Fruit fly (Drosophila melanogaster) whole organism, embryonic: ENCODE measurements around the gene Vps13D.

Source experiments
- CG10274 ChIP-seq: fragments of 200-800 bp; sonication (Bioruptor generic); optimal IDR thresholded peaks from 3 replicates; lab custom pipeline; 2017; ENCODE audit warnings: missing biosample characterization, mild to moderate bottlenecking, missing genetic modification characterization
- CG10979 ChIP-seq: fragments of 200-800 bp; sonication (Bioruptor generic); optimal IDR thresholded peaks from 2 replicates; lab custom pipeline; 2018; ENCODE audit warnings: missing biosample characterization, mild to moderate bottlenecking, missing genetic modification characterization, moderate library complexity
- CG12071 ChIP-seq: fragments of 200-800 bp; sonication (Bioruptor generic); optimal IDR thresholded peaks from 3 replicates; lab custom pipeline; 2018; ENCODE audit warnings: missing biosample characterization, mild to moderate bottlenecking, missing genetic modification characterization
- CG12942 ChIP-seq: fragments of 200-800 bp; sonication (Bioruptor generic); optimal IDR thresholded peaks from 3 replicates; lab custom pipeline; 2016; ENCODE audit warnings: missing biosample characterization, missing genetic modification characterization
- CG14014 ChIP-seq: fragments of 200-800 bp; sonication (Bioruptor generic); IDR thresholded peaks from 2 replicates; pipeline ENCODE4 v1.3.6; 2022; ENCODE audit warnings: missing biosample characterization, missing genetic modification characterization
- CG15011 ChIP-seq: fragments of 200-800 bp; sonication (Bioruptor generic); optimal IDR thresholded peaks from 3 replicates; lab custom pipeline; 2018; ENCODE audit warnings: missing biosample characterization, mild to moderate bottlenecking, missing genetic modification characterization
- CG15514 ChIP-seq: fragments of 200-800 bp; sonication (Bioruptor generic); optimal IDR thresholded peaks from 3 replicates; lab custom pipeline; 2017; ENCODE audit warnings: missing biosample characterization, missing genetic modification characterization, mild to moderate bottlenecking, moderate library complexity, missing genetic modification reagents
- CG1603 ChIP-seq: fragments of 200-800 bp; sonication (Bioruptor generic); optimal IDR thresholded peaks from 2 replicates; lab custom pipeline; 2019; ENCODE audit warnings: missing biosample characterization, mild to moderate bottlenecking, missing genetic modification characterization, moderate library complexity
- CG1647 ChIP-seq: fragments of 200-800 bp; sonication (Bioruptor generic); optimal IDR thresholded peaks from 3 replicates; lab custom pipeline; 2016; ENCODE audit warnings: missing biosample characterization, missing genetic modification characterization
- CG16779 ChIP-seq: fragments of 200-800 bp; sonication (Bioruptor generic); IDR thresholded peaks from 2 replicates; pipeline ENCODE4 v1.3.6; 2022; ENCODE audit warnings: missing biosample characterization, missing genetic modification characterization
- CG1832 ChIP-seq: fragments of 200-800 bp; sonication (Bioruptor generic); optimal IDR thresholded peaks from 2 replicates; lab custom pipeline; 2017; ENCODE audit warnings: missing biosample characterization, mild to moderate bottlenecking, missing genetic modification characterization, inconsistent platforms
- CG18619 ChIP-seq: fragments of 200-800 bp; sonication (Bioruptor generic); optimal IDR thresholded peaks from 3 replicates; lab custom pipeline; 2017; ENCODE audit warnings: missing biosample characterization, mild to moderate bottlenecking, missing genetic modification characterization
- CG2199 ChIP-seq: fragments of 200-800 bp; sonication (Bioruptor generic); IDR thresholded peaks from 3 replicates; pipeline ENCODE4 v1.3.6; 2022; ENCODE audit warnings: missing biosample characterization, missing genetic modification characterization
- CG30403 ChIP-seq: fragments of 200-800 bp; sonication (Bioruptor generic); optimal IDR thresholded peaks from 3 replicates; lab custom pipeline; 2016; ENCODE audit warnings: missing biosample characterization, missing genetic modification characterization
- CG32772 ChIP-seq: fragments of 200-800 bp; sonication (Bioruptor generic); IDR thresholded peaks from 2 replicates; pipeline ENCODE4 v1.3.6; 2022; ENCODE audit warnings: missing biosample characterization, missing genetic modification characterization
- CG4617 ChIP-seq: fragments of 200-800 bp; sonication (Bioruptor generic); optimal IDR thresholded peaks from 3 replicates; lab custom pipeline; 2016; ENCODE audit warnings: missing biosample characterization, missing genetic modification characterization, borderline replicate concordance
- CG6654 ChIP-seq: fragments of 200-800 bp; sonication (Bioruptor generic); optimal IDR thresholded peaks from 2 replicates; lab custom pipeline; 2017; ENCODE audit warnings: missing biosample characterization, mild to moderate bottlenecking, missing genetic modification characterization
- CG6765 ChIP-seq: fragments of 200-800 bp; sonication (Bioruptor generic); optimal IDR thresholded peaks from 3 replicates; lab custom pipeline; 2017; ENCODE audit warnings: missing biosample characterization, mild to moderate bottlenecking, missing genetic modification characterization
- CG6791 ChIP-seq: fragments of 200-800 bp; sonication (Bioruptor generic); IDR thresholded peaks from 3 replicates; pipeline ENCODE4 v1.3.6; 2022; ENCODE audit warnings: missing biosample characterization, missing genetic modification characterization; ENCODE audit not compliant: partially characterized antibody
- CG7372 ChIP-seq: fragments of 200-800 bp; sonication (Bioruptor generic); IDR thresholded peaks from 2 replicates; pipeline ENCODE4 v1.3.6; 2022; ENCODE audit warnings: missing biosample characterization, missing genetic modification characterization
- CG8290 ChIP-seq, 3 experiments: fragments of 200-800 bp; sonication (Bioruptor generic); optimal IDR thresholded peaks; 2 replicates each; lab custom pipeline; 2016 to 2019; ENCODE audit warnings: missing biosample characterization in 3 of 3, missing genetic modification characterization in 3 of 3, mild to moderate bottlenecking in 2 of 3, moderate library complexity in 1 of 3
- CG9797 ChIP-seq: fragments of 200-800 bp; sonication (Bioruptor generic); optimal IDR thresholded peaks from 3 replicates; lab custom pipeline; 2018; ENCODE audit warnings: missing biosample characterization, mild to moderate bottlenecking, missing genetic modification characterization
- D19B ChIP-seq: fragments of 200-800 bp; sonication (Bioruptor generic); optimal IDR thresholded peaks from 2 replicates; lab custom pipeline; 2017; ENCODE audit warnings: missing biosample characterization, mild to moderate bottlenecking, missing genetic modification characterization
- Hr3 ChIP-seq: fragments of 200-800 bp; sonication (Bioruptor generic); optimal IDR thresholded peaks from 3 replicates; lab custom pipeline; 2016; ENCODE audit warnings: missing biosample characterization, missing genetic modification characterization
- Hsf ChIP-seq: fragments of 200-800 bp; sonication (Bioruptor generic); optimal IDR thresholded peaks from 3 replicates; lab custom pipeline; 2016; ENCODE audit warnings: missing biosample characterization, missing genetic modification characterization
- Neu2 ChIP-seq: fragments of 200-800 bp; sonication (Bioruptor generic); optimal IDR thresholded peaks from 3 replicates; lab custom pipeline; 2016; ENCODE audit warnings: missing biosample characterization, missing genetic modification characterization, borderline replicate concordance
- Nf-YA ChIP-seq: fragments of 200-800 bp; sonication (Bioruptor generic); IDR thresholded peaks from 2 replicates; pipeline ENCODE4 v1.3.6; 2022; ENCODE audit warnings: missing biosample characterization, missing genetic modification characterization
- Oaz ChIP-seq: fragments of 200-800 bp; sonication (Bioruptor generic); IDR thresholded peaks from 2 replicates; pipeline ENCODE4 v1.3.6; 2022; ENCODE audit warnings: missing biosample characterization, missing genetic modification characterization
- Sin3A ChIP-seq: fragments of >200 bp; optimal IDR thresholded peaks from 2 replicates; lab custom pipeline; 2018
- Sox100B ChIP-seq: fragments of 200-800 bp; sonication (Bioruptor generic); optimal IDR thresholded peaks from 3 replicates; lab custom pipeline; 2018; ENCODE audit warnings: missing biosample characterization, mild to moderate bottlenecking, missing genetic modification characterization
- Sox102F ChIP-seq: fragments of 200-800 bp; sonication (Bioruptor generic); optimal IDR thresholded peaks from 2 replicates; lab custom pipeline; 2018; ENCODE audit warnings: missing biosample characterization, mild to moderate bottlenecking, missing genetic modification characterization, moderate library complexity
- Sry-β ChIP-seq: fragments of 200-800 bp; sonication (Bioruptor generic); optimal IDR thresholded peaks from 2 replicates; lab custom pipeline; 2018; ENCODE audit warnings: missing biosample characterization, mild to moderate bottlenecking, missing genetic modification characterization, moderate library complexity
- al ChIP-seq: fragments of 200-800 bp; sonication (Bioruptor generic); IDR thresholded peaks from 2 replicates; pipeline ENCODE4 v1.3.6; 2022; ENCODE audit warnings: missing biosample characterization, missing genetic modification characterization
- br ChIP-seq: fragments of >200 bp; optimal IDR thresholded peaks from 2 replicates; lab custom pipeline; 2017
- chm ChIP-seq: fragments of 200-800 bp; sonication (Bioruptor generic); IDR thresholded peaks from 2 replicates; pipeline ENCODE4 v1.3.6; 2022; ENCODE audit warnings: missing biosample characterization, missing genetic modification characterization
- ci ChIP-seq: fragments of 200-800 bp; sonication (Bioruptor generic); IDR thresholded peaks from 3 replicates; pipeline ENCODE4 v1.3.6; 2022; ENCODE audit warnings: missing biosample characterization, missing genetic modification characterization
- da ChIP-seq: fragments of 200-800 bp; sonication (Bioruptor generic); optimal IDR thresholded peaks from 2 replicates; lab custom pipeline; 2016; ENCODE audit warnings: missing biosample characterization, missing genetic modification characterization
- danr ChIP-seq: fragments of 200-800 bp; sonication (Bioruptor generic); IDR thresholded peaks from 2 replicates; pipeline ENCODE4 v1.3.6; 2022; ENCODE audit warnings: missing biosample characterization, missing genetic modification characterization
- dmrt99B ChIP-seq: fragments of 200-800 bp; sonication (Bioruptor generic); optimal IDR thresholded peaks from 2 replicates; lab custom pipeline; 2018; ENCODE audit warnings: missing biosample characterization, mild to moderate bottlenecking, missing genetic modification characterization, moderate library complexity
- ems ChIP-seq: fragments of 200-800 bp; sonication (Bioruptor generic); optimal IDR thresholded peaks from 3 replicates; lab custom pipeline; 2016; ENCODE audit warnings: missing biosample characterization, missing genetic modification characterization
- lmd ChIP-seq: fragments of 200-800 bp; sonication (Bioruptor generic); IDR thresholded peaks from 2 replicates; pipeline ENCODE4 v1.3.6; 2022; ENCODE audit warnings: missing biosample characterization, missing genetic modification characterization
- oc ChIP-seq: fragments of 200-800 bp; sonication (Bioruptor generic); optimal IDR thresholded peaks from 2 replicates; lab custom pipeline; 2018; ENCODE audit warnings: missing biosample characterization, mild to moderate bottlenecking, missing genetic modification characterization, moderate library complexity
- sima ChIP-seq: fragments of 200-800 bp; sonication (Bioruptor generic); optimal IDR thresholded peaks from 2 replicates; lab custom pipeline; 2016; ENCODE audit warnings: missing biosample characterization, missing genetic modification characterization
- slbo ChIP-seq: fragments of 200-800 bp; sonication (Bioruptor generic); IDR thresholded peaks from 2 replicates; pipeline ENCODE4 v1.3.6; 2022; ENCODE audit warnings: missing biosample characterization, missing genetic modification characterization
- sna ChIP-seq: fragments of 200-800 bp; sonication (Bioruptor generic); IDR thresholded peaks from 2 replicates; pipeline ENCODE4 v1.3.6; 2022; ENCODE audit warnings: missing biosample characterization, missing genetic modification characterization; ENCODE audit not compliant: partially characterized antibody
- sr ChIP-seq: fragments of 200-800 bp; sonication (Bioruptor generic); IDR thresholded peaks from 3 replicates; pipeline ENCODE4 v1.3.6; 2022; ENCODE audit warnings: missing biosample characterization, missing genetic modification characterization
- sug ChIP-seq: fragments of 200-800 bp; optimal IDR thresholded peaks from 2 replicates; lab custom pipeline; 2019; ENCODE audit warnings: missing biosample characterization, mild to moderate bottlenecking, missing genetic modification characterization, moderate library complexity
- tin ChIP-seq: fragments of 200-800 bp; sonication (Bioruptor generic); optimal IDR thresholded peaks from 3 replicates; lab custom pipeline; 2016; ENCODE audit warnings: missing biosample characterization, missing genetic modification characterization
- unc-4 ChIP-seq: fragments of 200-800 bp; sonication (Bioruptor generic); IDR thresholded peaks from 2 replicates; pipeline ENCODE4 v1.3.6; 2022; ENCODE audit warnings: missing biosample characterization, missing genetic modification characterization; ENCODE audit not compliant: partially characterized antibody
- wdn ChIP-seq: fragments of 200-800 bp; sonication (Bioruptor generic); IDR thresholded peaks from 2 replicates; pipeline ENCODE4 v1.3.6; 2022; ENCODE audit warnings: missing biosample characterization, missing genetic modification characterization

Vps13D gene

DNA sequence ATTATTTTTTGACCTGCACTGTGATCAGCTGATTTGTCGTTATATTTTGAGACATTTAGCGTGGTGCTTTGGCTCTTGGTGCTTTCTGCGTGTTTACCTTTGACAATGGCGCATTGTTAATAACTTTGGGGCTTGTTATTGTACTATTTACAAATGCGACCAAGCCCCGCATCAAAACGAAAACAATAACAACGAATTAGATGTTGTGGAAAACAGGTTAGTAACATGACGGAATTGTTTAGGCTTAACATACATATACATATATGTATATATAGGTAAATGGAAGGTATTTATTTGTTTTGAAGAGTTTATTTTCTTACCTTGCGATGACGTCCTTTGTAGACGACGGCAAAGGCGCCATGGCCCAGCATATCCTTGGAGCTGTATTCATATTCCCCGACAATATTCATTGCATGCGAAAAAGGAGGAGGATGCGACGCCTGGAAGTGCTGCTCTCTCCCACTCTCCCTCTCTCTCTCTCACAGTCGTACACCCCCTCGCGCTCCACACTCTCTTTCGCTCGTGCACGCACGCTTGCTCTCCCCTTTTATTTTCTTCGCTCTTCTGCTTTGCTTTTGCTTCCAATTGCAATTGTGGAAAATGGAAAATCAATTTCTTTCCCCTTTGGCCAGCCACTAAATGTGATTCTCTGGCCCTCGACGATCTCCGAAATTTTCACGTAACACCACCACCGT is 49.3 kb downstream of the Vps13D start (continued):
- TF ChIP-seq Oaz (GFP tag; lab: Robert Waterston, UW): no peak
- no peak for TF ChIP-seq CG10274
- no peak for TF ChIP-seq Hsf (GFP tag; lab: Kevin White, UChicago)
- TF ChIP-seq sima (GFP tag; lab: Kevin White, UChicago): no peak
- peak; percentile 20 for TF ChIP-seq CG6765 (GFP tag; lab: Kevin White, UChicago)
- TF ChIP-seq sna (GFP tag; lab: Robert Waterston, UW): 0 out of 2 replicates have a peak, but pooled peaks have one; percentile 14
- TF ChIP-seq CG4617 (GFP tag; lab: Kevin White, UChicago): no peak
- no peak for TF ChIP-seq Neu2 (GFP tag; lab: Kevin White, UChicago)
- peak; percentile 17 for TF ChIP-seq CG30403 (GFP tag; lab: Kevin White, UChicago)
- TF ChIP-seq CG16779 (GFP tag; lab: Robert Waterston, UW): 0 out of 2 replicates have a peak, but pooled peaks have one; percentile 48
- no peak for TF ChIP-seq CG6791 (GFP tag; lab: Robert Waterston, UW)
- no peak for TF ChIP-seq CG14014 (GFP tag; lab: Robert Waterston, UW)
- TF ChIP-seq dmrt99B (tag; lab: Kevin White, UChicago): no peak
- TF ChIP-seq danr: no peak
- TF ChIP-seq CG32772 (GFP tag; lab: Robert Waterston, UW): no peak
- no peak for TF ChIP-seq CG1603 (tag; lab: Kevin White, UChicago)
- no peak for TF ChIP-seq sr (GFP tag; lab: Robert Waterston, UW)
- TF ChIP-seq da (GFP tag; lab: Kevin White, UChicago): no peak
- no peak for TF ChIP-seq sug (tag; lab: Kevin White, UChicago)
- TF ChIP-seq CG1832 (GFP tag; lab: Kevin White, UChicago): peak; percentile 68
- TF ChIP-seq CG1647: no peak
- no peak for TF ChIP-seq lmd (GFP tag; lab: Robert Waterston, UW)
- peak; percentile 31 for TF ChIP-seq CG15514 (GFP tag; lab: Kevin White, UChicago)
- TF ChIP-seq Sox100B (GFP tag; lab: Kevin White, UChicago): no peak
- TF ChIP-seq unc-4 (GFP tag; lab: Robert Waterston, UW): 0 out of 2 replicates have a peak, but pooled peaks have one; percentile 27
- no peak for TF ChIP-seq CG8290 (GFP tag; optimal IDR thresholded peaks at IDR 0.05; lab: Kevin White, UChicago)
- TF ChIP-seq CG8290 (tag; optimal IDR thresholded peaks at IDR 0.05; lab: Kevin White, UChicago): peak in 1 of 2 experiments; percentile 42
- TF ChIP-seq CG2199 (GFP tag; lab: Robert Waterston, UW): peak; percentile 76
- TF ChIP-seq Sox102F (GFP tag; lab: Kevin White, UChicago): no peak
- no peak for TF ChIP-seq Hr3 (GFP tag; lab: Kevin White, UChicago)
- 0 out of 2 replicates have a peak, but pooled peaks have one; percentile 27 for TF ChIP-seq CG7372
- TF ChIP-seq slbo (GFP tag; lab: Robert Waterston, UW): no peak
- TF ChIP-seq Nf-YA: no peak
- TF ChIP-seq ci: peak; percentile 9; the same call in 1 of the 3 replicates
- TF ChIP-seq br: no peak
- TF ChIP-seq Sry-β (GFP tag; lab: Kevin White, UChicago): no peak
- TF ChIP-seq CG9797 (GFP tag; lab: Kevin White, UChicago): no peak
- peak; percentile 23 for TF ChIP-seq CG12071
- TF ChIP-seq ems (GFP tag; lab: Kevin White, UChicago): no peak
- peak; percentile 40 for TF ChIP-seq oc
- no peak for TF ChIP-seq CG6654
- peak; percentile 25 for TF ChIP-seq CG18619
- TF ChIP-seq al (GFP tag; lab: Robert Waterston, UW): no peak
- no peak for TF ChIP-seq wdn
- no peak for TF ChIP-seq CG10979 (tag; lab: Kevin White, UChicago)
- no peak for TF ChIP-seq Sin3A (lab: Kevin White, UChicago)
- TF ChIP-seq CG15011 (GFP tag; lab: Kevin White, UChicago): no peak
- TF ChIP-seq CG12942 (GFP tag; lab: Kevin White, UChicago): no peak
- no peak for TF ChIP-seq tin
- TF ChIP-seq D19B (GFP tag; lab: Kevin White, UChicago): no peak
- TF ChIP-seq chm (GFP tag; lab: Robert Waterston, UW): peak; percentile 75
